Worm (Caenorhabditis elegans): ENCODE measurements around the gene F02D8.4.

Gene F02D8.4

ce11 chrV:14990843-14991242 is 6.2 kb downstream of the F02D8.4 start, which contains the start of the genes cdt-2 and T01C3.2:
Gene cdt-2, minus strand, starts transcription at chrV:14991126.
Gene T01C3.2, plus strand, starts transcription at chrV:14991168.
- TF ChIP-seq elt-1 (tag; optimal IDR thresholded peaks at IDR 0.05) (no peak), R02D3.7 (tag; optimal IDR thresholded peaks at IDR 0.05) (peak; percentile 91), pha-4 (tag; optimal IDR thresholded peaks at IDR 0.05) (peak; percentile 71), lin-15B (tag; optimal IDR thresholded peaks at IDR 0.05) (peak; percentile 62), nhr-23 (tag; optimal IDR thresholded peaks at IDR 0.05) (peak; percentile 10)

- no peak for TF ChIP-seq nhr-237 (tag; optimal IDR thresholded peaks at IDR 0.05)
- no peak for TF ChIP-seq ceh-9 (tag; optimal IDR thresholded peaks at IDR 0.05)
- TF ChIP-seq fos-1 (tag; optimal IDR thresholded peaks at IDR 0.05) = no peak
- TF ChIP-seq egl-27 (tag; optimal IDR thresholded peaks at IDR 0.05) = no peak
- no peak for TF ChIP-seq mml-1 (tag; optimal IDR thresholded peaks at IDR 0.05)
- no peak for TF ChIP-seq zag-1 (tag; optimal IDR thresholded peaks at IDR 0.05)
- no peak for TF ChIP-seq nhr-11 (tag; optimal IDR thresholded peaks at IDR 0.05)
- TF ChIP-seq nhr-43 (tag; optimal IDR thresholded peaks at IDR 0.05; ENCODE audit: poor library complexity, severe bottlenecking) = no peak
- TF ChIP-seq nhr-12 (tag; optimal IDR thresholded peaks at IDR 0.05) = no peak
- no peak for TF ChIP-seq ztf-11 (tag; optimal IDR thresholded peaks at IDR 0.05)
- no peak for TF ChIP-seq fkh-10 (GFP tag; optimal IDR thresholded peaks at IDR 0.05)
- no peak for TF ChIP-seq nhr-28 (tag; optimal IDR thresholded peaks at IDR 0.05)
- no peak for TF ChIP-seq fkh-2 (tag; optimal IDR thresholded peaks at IDR 0.05)
These were observed 6.8 kb downstream of the F02D8.4 start for ce11 chrV:14991489-14991888.

ce11 chrV:14992627-14993117 is 8.0 kb downstream of the F02D8.4 start, which contains the start of gene T01C3.3:
Gene T01C3.3, minus strand, starts transcription at chrV:14992677.
- TF ChIP-seq skn-1 (tag; optimal IDR thresholded peaks at IDR 0.05) = no peak
- TF ChIP-seq ztf-4 (tag; optimal IDR thresholded peaks at IDR 0.05) = no peak
- no peak for TF ChIP-seq ceh-28 (tag; optimal IDR thresholded peaks at IDR 0.05)
- no peak for TF ChIP-seq jun-1 (tag; optimal IDR thresholded peaks at IDR 0.05)
- no peak for TF ChIP-seq pha-4 (tag; optimal IDR thresholded peaks at IDR 0.05)
- TF ChIP-seq nfya-1 (tag; optimal IDR thresholded peaks at IDR 0.05; ENCODE audit: insufficient read depth) = no peak
- no peak for TF ChIP-seq R02D3.7 (tag; optimal IDR thresholded peaks at IDR 0.05)
- TF ChIP-seq nhr-237 (tag; optimal IDR thresholded peaks at IDR 0.05) = no peak
- no peak for TF ChIP-seq nhr-23 (tag; optimal IDR thresholded peaks at IDR 0.05)
- no peak for TF ChIP-seq fkh-10 (GFP tag; optimal IDR thresholded peaks at IDR 0.05)
- TF ChIP-seq elt-1 (tag; optimal IDR thresholded peaks at IDR 0.05) = no peak
- TF ChIP-seq lsy-12 (tag; optimal IDR thresholded peaks at IDR 0.05) = no peak
- no peak for TF ChIP-seq snpc-4 (tag; optimal IDR thresholded peaks at IDR 0.05)
- no peak for TF ChIP-seq zag-1 (tag; optimal IDR thresholded peaks at IDR 0.05)
- TF ChIP-seq tbx-2 (tag; optimal IDR thresholded peaks at IDR 0.05) = no peak

ce11 chrV:14993620-14994019 is 8.9 kb downstream of the F02D8.4 start, which contains the start of gene fil-1:
Gene fil-1, plus strand, starts transcription at chrV:14993838.
- no peak for TF ChIP-seq ceh-9 (tag; optimal IDR thresholded peaks at IDR 0.05)
- peak; percentile 74 for TF ChIP-seq elt-2 (tag; optimal IDR thresholded peaks at IDR 0.05)
- TF ChIP-seq unc-39 (tag; optimal IDR thresholded peaks at IDR 0.05) = no peak
- TF ChIP-seq aly-2 (tag; optimal IDR thresholded peaks at IDR 0.05) = no peak
- TF ChIP-seq pha-4 (tag; optimal IDR thresholded peaks at IDR 0.05) = peak; percentile 19
- TF ChIP-seq tbx-2 (tag; optimal IDR thresholded peaks at IDR 0.05) = no peak
- TF ChIP-seq ztf-4 (tag; optimal IDR thresholded peaks at IDR 0.05) = no peak
- TF ChIP-seq ceh-28 (tag; optimal IDR thresholded peaks at IDR 0.05) = no peak
- no peak for TF ChIP-seq R02D3.7 (tag; optimal IDR thresholded peaks at IDR 0.05)
- TF ChIP-seq nhr-23 (tag; optimal IDR thresholded peaks at IDR 0.05) = no peak

- TF ChIP-seq ZK546.5 (tag; optimal IDR thresholded peaks at IDR 0.05) (no peak), zag-1 (tag; optimal IDR thresholded peaks at IDR 0.05) (no peak), ztf-4 (tag; optimal IDR thresholded peaks at IDR 0.05) (no peak), daf-12 (tag; optimal IDR thresholded peaks at IDR 0.05) (no peak), nhr-12 (tag; optimal IDR thresholded peaks at IDR 0.05) (no peak), nhr-28 (tag; optimal IDR thresholded peaks at IDR 0.05) (no peak), pha-4 (tag; optimal IDR thresholded peaks at IDR 0.05) (no peak), skn-1 (tag; optimal IDR thresholded peaks at IDR 0.05) (no peak)
These were observed 11.5 kb downstream of the F02D8.4 start, which contains the start of gene irld-14 for ce11 chrV:14996236-14996635. Gene irld-14, plus strand, starts transcription at chrV:14996536.

Measured in whole organism, L3 larva.